Worm (Caenorhabditis elegans) whole organism, L3 larva: ENCODE data around the gene srd-70.

Experiments
- ama-1 ChIP-seq: fragments of 150-350 bp; optimal IDR thresholded peaks from 2 replicates; lab custom pipeline; 2018
- fos-1 ChIP-seq: fragments of 150-350 bp; optimal IDR thresholded peaks from 2 replicates; lab custom pipeline; 2014; ENCODE audit warnings: missing biosample characterization, missing genetic modification characterization
- nhr-76 ChIP-seq: fragments of 150-350 bp; sonication (generic microtip); optimal IDR thresholded peaks from 5 replicates; lab custom pipeline; 2014; ENCODE audit warnings: missing biosample characterization, missing genetic modification characterization
- snpc-4 ChIP-seq: fragments of 150-350 bp; optimal IDR thresholded peaks from 2 replicates; lab custom pipeline; 2014; ENCODE audit warnings: missing biosample characterization, missing genetic modification characterization

DNA sequence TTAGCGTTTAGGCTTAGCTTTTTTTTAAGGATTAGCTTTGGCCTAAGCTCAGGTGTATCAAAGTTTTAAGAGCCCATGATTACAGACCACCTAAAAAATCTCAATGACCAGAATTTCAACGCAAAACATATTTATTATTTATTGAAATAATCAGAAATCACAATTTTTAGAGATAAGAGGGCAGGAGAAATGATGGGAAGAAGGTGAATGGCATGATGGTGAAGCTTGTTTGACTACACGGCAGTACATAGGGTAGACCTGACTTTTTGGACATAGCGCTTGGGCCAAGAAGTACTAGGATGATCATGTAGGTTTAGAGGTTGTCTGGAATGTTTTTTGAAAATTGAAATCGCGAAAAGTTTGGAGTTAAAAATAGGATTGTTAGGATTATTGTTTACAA is 45.7 kb downstream of the srd-70 start:
- TF ChIP-seq ama-1 (lab: Kevin White, UChicago) (no peak), snpc-4 (tag; lab: Kevin White, UChicago) (no peak), nhr-76 (tag; lab: Kevin White, UChicago) (no peak), fos-1 (no peak)
